Worm (Caenorhabditis elegans): ENCODE results near the gene ubq-1.
A peak's percentile ranks its signal among the peaks of the same experiment; 100 is the strongest.

The ubq-1 gene

ce11 chrIII:5902558-5902957, 37.5 kb upstream of the ubq-1 start:
- TF ChIP-seq ces-1 (GFP tag; optimal IDR thresholded peaks at IDR 0.05) (peak; percentile 82), lin-32 (GFP tag; optimal IDR thresholded peaks at IDR 0.05) (no peak), nhr-28 (tag; optimal IDR thresholded peaks at IDR 0.05) (no peak)

ce11 chrIII:5906059-5906458, 34.0 kb upstream of the ubq-1 start, which contains the start of gene dpff-1:
dpff-1 (minus strand) TSS chrIII:5906346.
- TF ChIP-seq ham-2 (GFP tag; optimal IDR thresholded peaks at IDR 0.05) (no peak), tbx-8 (GFP tag; optimal IDR thresholded peaks at IDR 0.05) (no peak), elt-3 (tag; optimal IDR thresholded peaks at IDR 0.05) (no peak), unc-39 (tag; optimal IDR thresholded peaks at IDR 0.05) (no peak), pha-4 (tag; optimal IDR thresholded peaks at IDR 0.05) (peak; percentile 29), flh-1 (GFP tag; optimal IDR thresholded peaks at IDR 0.05) (no peak), mep-1 (tag; optimal IDR thresholded peaks at IDR 0.05) (peak; percentile 2), nhr-76 (tag; optimal IDR thresholded peaks at IDR 0.05) (no peak), nhr-28 (tag; optimal IDR thresholded peaks at IDR 0.05) (no peak), cnd-1 (tag; optimal IDR thresholded peaks at IDR 0.05) (peak; percentile 7), nhr-237 (tag; optimal IDR thresholded peaks at IDR 0.05) (no peak), snpc-4 (tag; optimal IDR thresholded peaks at IDR 0.05) (no peak), M03D4.4 (tag; optimal IDR thresholded peaks at IDR 0.05) (no peak), sptf-1 (tag; optimal IDR thresholded peaks at IDR 0.05) (no peak), zip-8 (tag; optimal IDR thresholded peaks at IDR 0.05) (no peak), lin-32 (GFP tag; optimal IDR thresholded peaks at IDR 0.05) (no peak), ztf-11 (tag; optimal IDR thresholded peaks at IDR 0.05) (no peak), ceh-83 (GFP tag; optimal IDR thresholded peaks at IDR 0.05) (no peak), lin-13 (tag; optimal IDR thresholded peaks at IDR 0.05) (peak; percentile 27), bed-3 (GFP tag; optimal IDR thresholded peaks at IDR 0.05) (no peak), unc-62 (GFP tag; optimal IDR thresholded peaks at IDR 0.05) (no peak), blmp-1 (tag; optimal IDR thresholded peaks at IDR 0.05) (no peak), hlh-1 (tag; optimal IDR thresholded peaks at IDR 0.05) (peak; percentile 70), nhr-12 (tag; optimal IDR thresholded peaks at IDR 0.05) (no peak), elt-1 (tag; optimal IDR thresholded peaks at IDR 0.05; ENCODE audit: borderline replicate concordance, insufficient read depth) (no peak), lsy-2 (tag; optimal IDR thresholded peaks at IDR 0.05) (no peak), sem-2 (GFP tag; optimal IDR thresholded peaks at IDR 0.05) (no peak), mab-5 (tag; optimal IDR thresholded peaks at IDR 0.05) (no peak), ceh-43 (GFP tag; optimal IDR thresholded peaks at IDR 0.05) (peak; percentile 50), ceh-39 (tag; optimal IDR thresholded peaks at IDR 0.05) (peak; percentile 67), nhr-2 (tag; optimal IDR thresholded peaks at IDR 0.05) (no peak), drap-1 (GFP tag; optimal IDR thresholded peaks at IDR 0.05) (no peak), mls-2 (tag; optimal IDR thresholded peaks at IDR 0.05) (no peak), unc-120 (tag; optimal IDR thresholded peaks at IDR 0.05; ENCODE audit: poor library complexity, severe bottlenecking) (no peak), ces-1 (GFP tag; optimal IDR thresholded peaks at IDR 0.05) (no peak)

ce11 chrIII:5906749-5907148, 33.3 kb upstream of the ubq-1 start, which contains the start of gene erd-2.2:
erd-2.2 (plus strand) TSS chrIII:5907049.
- TF ChIP-seq tbx-8 (GFP tag; optimal IDR thresholded peaks at IDR 0.05) (no peak), pha-4 (tag; optimal IDR thresholded peaks at IDR 0.05) (no peak), ceh-39 (tag; optimal IDR thresholded peaks at IDR 0.05) (no peak), lin-13 (tag; optimal IDR thresholded peaks at IDR 0.05) (no peak), ztf-11 (tag; optimal IDR thresholded peaks at IDR 0.05) (no peak), elt-3 (tag; optimal IDR thresholded peaks at IDR 0.05) (no peak), ceh-83 (GFP tag; optimal IDR thresholded peaks at IDR 0.05) (no peak), mls-2 (tag; optimal IDR thresholded peaks at IDR 0.05) (no peak), flh-1 (GFP tag; optimal IDR thresholded peaks at IDR 0.05) (no peak)

- no peak for TF ChIP-seq ces-1 (GFP tag; optimal IDR thresholded peaks at IDR 0.05)
- TF ChIP-seq unc-39 (tag; optimal IDR thresholded peaks at IDR 0.05), result no peak
- TF ChIP-seq nhr-28 (tag; optimal IDR thresholded peaks at IDR 0.05), result no peak
- TF ChIP-seq blmp-1 (tag; optimal IDR thresholded peaks at IDR 0.05), result no peak
- no peak for TF ChIP-seq nhr-2 (tag; optimal IDR thresholded peaks at IDR 0.05)
- no peak for TF ChIP-seq nhr-12 (tag; optimal IDR thresholded peaks at IDR 0.05)
Measured at ce11 chrIII:5908408-5908807, 31.6 kb upstream of the ubq-1 start, which contains the start of gene C28H8.3. C28H8.3 (plus strand) TSS chrIII:5908700.
